Worm (Caenorhabditis elegans) whole organism, early embryonic: ENCODE results near the gene hpo-28.

Experiments
- B0310.2 ChIP-seq: sonication (generic microtip); optimal IDR thresholded peaks from 2 replicates; lab custom pipeline; 2016; ENCODE audit warnings: mild to moderate bottlenecking, missing genetic modification characterization, missing compliant biosample characterization
- F13C5.2 ChIP-seq: sonication (generic microtip); optimal IDR thresholded peaks from 2 replicates; lab custom pipeline; 2017; ENCODE audit warnings: mild to moderate bottlenecking, missing genetic modification characterization, inconsistent platforms, missing compliant biosample characterization
- aly-1 ChIP-seq: sonication (generic microtip); optimal IDR thresholded peaks from 2 replicates; lab custom pipeline; 2016; ENCODE audit warnings: missing genetic modification characterization, missing compliant biosample characterization
- ama-1 ChIP-seq: fragments of 150-350 bp; optimal IDR thresholded peaks from 2 replicates; lab custom pipeline; 2014
- ceh-13 ChIP-seq: fragments of 200-800 bp; sonication (Bioruptor generic); optimal IDR thresholded peaks from 2 replicates; lab custom pipeline; 2018; ENCODE audit warnings: mild to moderate bottlenecking, missing genetic modification characterization, missing compliant biosample characterization
- ceh-36 ChIP-seq: sonication (generic microtip); optimal IDR thresholded peaks from 2 replicates; lab custom pipeline; 2016; ENCODE audit warnings: missing genetic modification characterization, inconsistent platforms, missing compliant biosample characterization
- ets-7 ChIP-seq: sonication (generic microtip); optimal IDR thresholded peaks from 2 replicates; lab custom pipeline; 2016; ENCODE audit warnings: missing genotype, missing genetic modification characterization, missing compliant biosample characterization
- flt-1 ChIP-seq: fragments of 200-800 bp; sonication (Bioruptor generic); IDR thresholded peaks from 2 replicates; pipeline ENCODE4 v1.3.6; 2022; ENCODE audit warnings: missing genetic modification characterization, missing compliant biosample characterization
- hmbx-1 ChIP-seq: sonication (generic microtip); optimal IDR thresholded peaks from 2 replicates; lab custom pipeline; 2016; ENCODE audit warnings: mild to moderate bottlenecking, missing genetic modification characterization, missing compliant biosample characterization
- hmg-4 ChIP-seq: fragments of 200-800 bp; sonication (Bioruptor generic); optimal IDR thresholded peaks from 2 replicates; lab custom pipeline; 2018; ENCODE audit warnings: mild to moderate bottlenecking, missing genetic modification characterization, missing compliant biosample characterization
- hnd-1 ChIP-seq: sonication (generic microtip); optimal IDR thresholded peaks from 2 replicates; lab custom pipeline; 2016; ENCODE audit warnings: missing genetic modification characterization, missing compliant biosample characterization
- pes-1 ChIP-seq: fragments of 200-800 bp; sonication (Bioruptor generic); IDR thresholded peaks from 2 replicates; pipeline ENCODE4 v1.3.6; 2022; ENCODE audit warnings: missing genetic modification reagents, missing genetic modification characterization, missing compliant biosample characterization
- scrt-1 ChIP-seq: fragments of 200-800 bp; sonication (Bioruptor generic); IDR thresholded peaks from 2 replicates; pipeline ENCODE4 v1.3.6; 2022; ENCODE audit warnings: missing genetic modification characterization, missing compliant biosample characterization
- sea-1 ChIP-seq: fragments of 200-800 bp; sonication (Bioruptor generic); conservative IDR thresholded peaks from 2 replicates; pipeline ENCODE4 v1.3.6; 2022; ENCODE audit warnings: missing genetic modification characterization, missing compliant biosample characterization
- tbx-11 ChIP-seq: fragments of 200-800 bp; sonication (Bioruptor generic); IDR thresholded peaks from 2 replicates; pipeline ENCODE4 v1.3.6; 2022; ENCODE audit warnings: missing genetic modification characterization, missing compliant biosample characterization
- tbx-37 ChIP-seq: fragments of 200-800 bp; sonication (Bioruptor generic); conservative IDR thresholded peaks from 2 replicates; pipeline ENCODE4 v1.3.6; 2022; ENCODE audit warnings: missing genetic modification reagents, missing genetic modification characterization, missing compliant biosample characterization
- tra-4 ChIP-seq: sonication (generic microtip); optimal IDR thresholded peaks from 2 replicates; lab custom pipeline; 2017; ENCODE audit warnings: missing genetic modification characterization, missing compliant biosample characterization

hpo-28 gene

ce11 chrIII:5734328-5734727 lies 25.2 kb upstream of the hpo-28 start:
- TF ChIP-seq hmg-4 (GFP tag; lab: Kevin White, UChicago) (no peak), ama-1 (lab: Kevin White, UChicago) (no peak)

DNA sequence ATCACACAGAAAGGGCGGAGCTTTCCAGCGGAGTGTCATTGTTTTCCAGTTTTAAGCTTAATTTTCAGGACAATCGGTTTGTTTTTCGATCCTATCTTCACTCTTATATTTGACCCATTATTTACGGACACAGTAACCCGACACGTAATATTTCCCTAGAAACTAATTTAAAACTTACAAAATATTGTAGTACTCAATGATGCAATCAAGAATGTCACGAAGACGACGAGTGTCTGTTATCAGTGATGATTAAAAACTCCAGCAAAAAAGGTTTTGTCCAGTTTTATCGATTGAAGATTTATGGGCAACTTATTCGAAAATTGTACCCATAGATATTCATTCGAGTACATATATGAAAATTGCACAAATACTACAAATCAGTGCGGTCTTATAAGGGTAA lies 23.8 kb upstream of the hpo-28 start, which contains the start of gene B0244.17:
Gene B0244.17, plus strand, starts transcription at position 301 of the 400 bp plus-strand sequence.
- no peak for TF ChIP-seq hnd-1
- no peak for TF ChIP-seq scrt-1
- no peak for TF ChIP-seq F13C5.2 (tag; lab: Kevin White, UChicago)

DNA sequence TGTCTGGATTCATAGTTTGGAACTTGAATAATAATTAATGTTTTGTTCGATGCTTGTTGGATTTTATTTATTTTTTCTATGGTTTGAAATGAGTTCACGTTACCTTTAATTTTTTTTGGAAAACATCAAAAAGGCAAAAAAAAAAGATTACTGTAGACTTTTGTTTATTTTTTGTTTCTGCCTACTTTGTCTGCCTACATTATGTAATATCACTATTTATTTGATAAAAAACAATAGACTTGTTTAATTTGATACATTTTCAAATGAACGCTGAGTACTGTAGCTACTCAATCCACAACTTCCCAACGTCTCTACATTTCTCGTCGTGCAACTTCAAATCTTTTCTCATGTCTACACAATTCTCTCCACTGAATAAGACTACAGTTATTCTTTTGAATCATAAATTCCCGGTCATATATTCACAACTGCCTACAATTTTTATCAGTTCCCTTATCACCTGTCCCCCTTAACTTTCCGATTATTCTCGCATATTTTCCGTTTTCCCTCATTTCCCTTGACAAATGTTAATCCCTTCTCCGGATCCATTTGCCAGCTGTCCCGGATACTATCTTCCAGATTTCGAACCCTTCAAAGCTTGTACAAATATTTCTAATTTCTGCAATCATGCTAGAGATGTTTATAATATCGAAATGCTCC lies 22.0 kb upstream of the hpo-28 start, which contains the start of the genes B0244.9 and B0244.7:
Gene B0244.9, minus strand, starts transcription at position 51 of the 657 bp plus-strand sequence.
Gene B0244.7, plus strand, starts transcription at position 522 of the 657 bp plus-strand sequence.
- TF ChIP-seq ceh-36 (tag; lab: Kevin White, UChicago) (no peak), hmg-4 (GFP tag; lab: Kevin White, UChicago) (no peak), tbx-37 (no peak), scrt-1 (no peak), sea-1 (GFP tag; lab: Robert Waterston, UW) (no peak), hnd-1 (no peak), B0310.2 (tag; lab: Kevin White, UChicago) (no peak), ets-7 (tag; lab: Kevin White, UChicago) (no peak), tra-4 (tag; lab: Kevin White, UChicago) (no peak), aly-1 (tag; lab: Kevin White, UChicago) (no peak), pes-1 (no peak), hmbx-1 (no peak), tbx-11 (GFP tag; lab: Robert Waterston, UW) (no peak), ceh-13 (no peak), F13C5.2 (tag; lab: Kevin White, UChicago) (no peak), ama-1 (lab: Kevin White, UChicago) (no peak), flt-1 (GFP tag; lab: Robert Waterston, UW) (no peak)

DNA sequence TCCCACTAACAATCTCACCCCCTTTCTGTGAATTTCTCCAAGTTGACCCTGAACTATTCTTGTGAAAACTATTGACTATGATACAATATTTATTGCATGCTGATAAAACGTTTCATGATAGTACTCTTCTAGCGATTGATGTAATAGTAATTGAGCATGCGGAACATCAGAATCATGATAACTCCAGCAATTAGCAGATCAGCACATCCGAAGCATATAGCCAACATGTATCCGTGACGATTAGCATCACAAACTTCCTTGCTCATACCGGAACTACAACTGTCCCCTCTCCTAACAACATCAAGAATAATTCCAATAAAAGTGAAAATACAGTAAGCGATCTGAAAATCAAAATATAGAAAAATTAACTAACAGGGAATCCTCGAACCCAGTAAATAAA lies 20.9 kb upstream of the hpo-28 start:
- TF ChIP-seq hmbx-1 (no peak), sea-1 (GFP tag; lab: Robert Waterston, UW) (no peak), flt-1 (GFP tag; lab: Robert Waterston, UW) (no peak), ceh-36 (tag; lab: Kevin White, UChicago) (no peak), hmg-4 (GFP tag; lab: Kevin White, UChicago) (no peak), ama-1 (lab: Kevin White, UChicago) (no peak), F13C5.2 (tag; lab: Kevin White, UChicago) (no peak), pes-1 (no peak), ceh-13 (no peak), tbx-37 (no peak), ets-7 (tag; lab: Kevin White, UChicago) (no peak), B0310.2 (tag; lab: Kevin White, UChicago) (no peak), tra-4 (tag; lab: Kevin White, UChicago) (no peak), scrt-1 (no peak)

DNA sequence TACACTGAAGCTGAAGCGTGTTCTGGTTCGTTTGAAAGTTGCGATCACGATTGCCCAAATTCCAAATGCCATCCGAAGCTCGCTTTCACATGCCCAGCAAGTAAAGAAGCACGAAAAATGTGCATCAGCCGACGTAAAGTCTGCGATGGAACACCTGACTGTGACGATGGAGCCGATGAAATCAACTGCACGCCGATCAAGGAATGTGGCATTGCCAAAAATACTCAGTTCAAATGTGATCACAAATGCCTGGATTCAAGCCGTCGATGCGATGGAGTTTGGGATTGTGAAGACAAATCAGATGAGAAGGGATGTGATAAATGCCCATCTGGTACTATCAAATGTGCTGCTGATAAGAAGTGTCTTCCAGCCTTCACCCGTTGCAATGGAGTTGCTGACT lies 20.2 kb upstream of the hpo-28 start:
- TF ChIP-seq tra-4 (tag; lab: Kevin White, UChicago) (no peak), tbx-37 (no peak), sea-1 (GFP tag; lab: Robert Waterston, UW) (no peak), hmg-4 (GFP tag; lab: Kevin White, UChicago) (no peak)

DNA sequence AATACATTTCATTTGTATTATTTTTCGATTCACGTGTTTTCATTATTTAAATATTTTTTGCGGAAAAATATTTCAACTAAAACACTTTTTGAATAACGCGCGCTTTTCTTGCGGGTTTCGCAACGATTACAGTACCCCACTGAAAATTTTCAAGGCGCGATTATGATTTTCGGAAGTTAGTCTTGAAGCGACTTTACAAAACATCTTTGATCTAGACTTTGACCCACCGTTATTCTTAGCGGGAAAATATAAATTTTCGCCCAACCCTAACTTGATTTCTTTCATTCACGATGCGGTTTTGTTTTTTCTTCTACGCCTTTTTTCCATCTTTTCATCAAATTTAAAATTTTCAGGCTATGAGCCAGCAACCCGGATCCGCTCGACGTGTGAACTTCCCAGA lies 18.7 kb upstream of the hpo-28 start, which contains the start of gene egg-1:
Gene egg-1, plus strand, starts transcription at position 354 of the 400 bp plus-strand sequence.
- TF ChIP-seq tbx-11 (GFP tag; lab: Robert Waterston, UW) (no peak), hmg-4 (GFP tag; lab: Kevin White, UChicago) (no peak), B0310.2 (tag; lab: Kevin White, UChicago) (no peak), pes-1 (no peak), flt-1 (GFP tag; lab: Robert Waterston, UW) (no peak), sea-1 (GFP tag; lab: Robert Waterston, UW) (no peak)

DNA sequence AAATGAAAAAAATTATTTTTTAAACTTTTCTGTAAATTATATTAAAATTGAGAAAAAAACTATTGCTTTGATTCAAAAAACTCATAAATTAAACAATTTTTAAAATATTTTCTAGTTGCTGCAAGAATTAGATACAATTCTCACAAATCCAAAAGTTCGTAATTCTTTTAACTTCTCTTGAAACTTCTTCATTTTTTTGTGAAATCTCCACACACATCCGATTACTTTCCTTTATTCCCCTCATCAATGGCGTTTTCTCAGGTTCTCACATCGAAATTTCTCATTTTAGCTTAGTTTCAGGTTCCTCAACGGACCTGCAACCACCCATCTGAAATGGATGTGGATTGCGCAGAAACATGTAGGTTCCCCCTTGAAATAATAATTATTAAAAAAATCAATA lies 13.4 kb upstream of the hpo-28 start, which contains the start of gene wrm-1:
Gene wrm-1, plus strand, starts transcription at position 301 of the 400 bp plus-strand sequence.
- no peak for TF ChIP-seq pes-1
- TF ChIP-seq flt-1 (GFP tag; lab: Robert Waterston, UW): no peak
- TF ChIP-seq ceh-36 (tag; lab: Kevin White, UChicago): no peak
- no peak for TF ChIP-seq tbx-11 (GFP tag; lab: Robert Waterston, UW)
- TF ChIP-seq ets-7 (tag; lab: Kevin White, UChicago): no peak
- no peak for TF ChIP-seq scrt-1
- TF ChIP-seq hnd-1: no peak
- TF ChIP-seq aly-1 (tag; lab: Kevin White, UChicago): no peak
- no peak for TF ChIP-seq hmbx-1
- TF ChIP-seq tbx-37: no peak
- no peak for TF ChIP-seq F13C5.2 (tag; lab: Kevin White, UChicago)
- TF ChIP-seq ama-1 (lab: Kevin White, UChicago): no peak

ce11 chrIII:5721888-5722287 lies 12.8 kb upstream of the hpo-28 start:
- no peak for TF ChIP-seq B0310.2 (tag; lab: Kevin White, UChicago)
- peak; percentile 21 for TF ChIP-seq hmg-4 (GFP tag; lab: Kevin White, UChicago)
- peak; percentile 12; the same call in 1 of the 2 replicates for TF ChIP-seq tbx-37
